Fruit fly (Drosophila melanogaster) whole organism, pupa: ENCODE data around the gene Chmp1.

Source experiments
- CG15710 ChIP-seq: fragments of 200-800 bp; sonication (Bioruptor generic); optimal IDR thresholded peaks from 2 replicates; lab custom pipeline; 2018; ENCODE audit warnings: missing biosample characterization, mild to moderate bottlenecking, missing genetic modification characterization, moderate library complexity
- CG32121 ChIP-seq: fragments of 200-800 bp; sonication (Bioruptor generic); IDR thresholded peaks from 2 replicates; pipeline ENCODE4 v1.3.6; 2022; ENCODE audit warnings: missing biosample characterization, missing genetic modification characterization
- CG4496 ChIP-seq: fragments of 200-800 bp; sonication (Bioruptor generic); IDR thresholded peaks from 3 replicates; pipeline ENCODE4 v1.3.6; 2022; ENCODE audit warnings: missing biosample characterization, missing genetic modification characterization
- CG9948 ChIP-seq: fragments of 200-800 bp; sonication (Bioruptor generic); optimal IDR thresholded peaks from 2 replicates; lab custom pipeline; 2018; ENCODE audit warnings: missing biosample characterization, mild to moderate bottlenecking, missing genetic modification characterization, moderate library complexity
- EcR ChIP-seq: fragments of 200-800 bp; sonication (Bioruptor generic); optimal IDR thresholded peaks from 3 replicates; lab custom pipeline; 2019; ENCODE audit warnings: missing biosample characterization, missing genetic modification characterization, mild to moderate bottlenecking, moderate library complexity, missing genetic modification reagents
- Ets98B ChIP-seq: fragments of 200-800 bp; sonication (Bioruptor generic); IDR thresholded peaks from 2 replicates; pipeline ENCODE4 v1.3.6; 2022; ENCODE audit warnings: missing biosample characterization, missing genetic modification characterization
- Pif1A ChIP-seq: fragments of 200-800 bp; sonication (Bioruptor generic); optimal IDR thresholded peaks from 3 replicates; lab custom pipeline; 2016; ENCODE audit warnings: missing biosample characterization, missing genetic modification characterization
- Pif1B ChIP-seq: fragments of 200-800 bp; sonication (Bioruptor generic); optimal IDR thresholded peaks from 3 replicates; lab custom pipeline; 2016; ENCODE audit warnings: missing biosample characterization, missing genetic modification characterization
- Snoo ChIP-seq: fragments of 200-800 bp; sonication (Bioruptor generic); optimal IDR thresholded peaks from 3 replicates; lab custom pipeline; 2017; ENCODE audit warnings: missing biosample characterization, mild to moderate bottlenecking, missing genetic modification characterization, inconsistent platforms

DNA sequence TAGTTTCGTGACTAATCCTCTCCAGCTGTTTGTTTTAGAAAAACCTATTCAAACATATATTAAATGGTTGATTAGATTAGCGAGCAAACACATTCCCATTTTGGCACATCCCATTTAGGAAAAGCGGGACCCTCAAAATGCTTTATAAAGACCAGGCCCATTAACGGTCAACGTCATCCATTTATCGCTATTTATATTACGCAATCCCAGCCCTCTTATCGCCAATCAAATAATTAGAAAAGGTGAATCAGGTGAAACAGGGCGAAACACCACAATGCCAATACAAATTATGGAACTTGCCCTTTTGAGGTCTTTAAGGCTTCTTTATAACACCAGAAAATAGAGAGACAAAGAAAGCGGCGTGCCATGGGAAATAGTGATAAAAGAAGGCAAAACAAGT lies 45.8 kb downstream of the Chmp1 start:
- TF ChIP-seq CG9948 (tag; lab: Kevin White, UChicago) (no peak), Ets98B (GFP tag; lab: Robert Waterston, UW) (no peak), Pif1B (GFP tag; lab: Kevin White, UChicago) (no peak), Pif1A (no peak), Snoo (no peak), CG32121 (GFP tag; lab: Robert Waterston, UW) (no peak), EcR (GFP tag; lab: Kevin White, UChicago) (no peak), CG4496 (no peak), CG15710 (tag; lab: Kevin White, UChicago) (no peak)
